Worm (Caenorhabditis elegans) whole organism, mixed stage, embryonic: ENCODE results near the gene msp-38.

Source experiments
- M03D4.4 ChIP-seq: sonication (generic microtip); optimal IDR thresholded peaks from 2 replicates; lab custom pipeline; 2017; ENCODE audit warnings: mild to moderate bottlenecking, missing genetic modification characterization, missing compliant biosample characterization
- bed-3 ChIP-seq: fragments of 200-800 bp; sonication (Bioruptor generic); optimal IDR thresholded peaks from 3 replicates; lab custom pipeline; 2018; ENCODE audit warnings: mild to moderate bottlenecking, missing genetic modification characterization, moderate library complexity, missing compliant biosample characterization
- blmp-1 ChIP-seq: fragments of 150-350 bp; optimal IDR thresholded peaks from 2 replicates; lab custom pipeline; 2014; ENCODE audit warnings: missing biosample characterization, missing genetic modification characterization
- ceh-39 ChIP-seq: fragments of 150-350 bp; optimal IDR thresholded peaks from 2 replicates; lab custom pipeline; 2014; ENCODE audit warnings: missing biosample characterization, missing genetic modification characterization
- ceh-43 ChIP-seq: fragments of 200-800 bp; sonication (Bioruptor generic); optimal IDR thresholded peaks from 2 replicates; lab custom pipeline; 2018; ENCODE audit warnings: mild to moderate bottlenecking, missing genetic modification characterization, moderate library complexity, missing compliant biosample characterization
- ceh-83 ChIP-seq: fragments of 200-800 bp; sonication (Bioruptor generic); optimal IDR thresholded peaks from 2 replicates; lab custom pipeline; 2018; ENCODE audit warnings: mild to moderate bottlenecking, missing genetic modification characterization, missing compliant biosample characterization
- ces-1 ChIP-seq: fragments of 150-350 bp; optimal IDR thresholded peaks from 2 replicates; lab custom pipeline; 2014; ENCODE audit warnings: missing biosample characterization, missing genetic modification reagents, missing genetic modification characterization
- cnd-1 ChIP-seq: fragments of 200-800 bp; sonication (Bioruptor generic); optimal IDR thresholded peaks from 2 replicates; lab custom pipeline; 2018; ENCODE audit warnings: mild to moderate bottlenecking, missing genetic modification characterization, missing compliant biosample characterization
- drap-1 ChIP-seq: fragments of 200-800 bp; sonication (Bioruptor generic); optimal IDR thresholded peaks from 3 replicates; lab custom pipeline; 2018; ENCODE audit warnings: mild to moderate bottlenecking, missing genetic modification characterization, missing compliant biosample characterization
- elt-1 ChIP-seq: sonication (generic microtip); optimal IDR thresholded peaks from 2 replicates; lab custom pipeline; 2017; ENCODE audit warnings: missing genetic modification characterization, mild to moderate bottlenecking, missing compliant biosample characterization, antibody characterized with exemption, moderate library complexity, borderline replicate concordance; ENCODE audit not compliant: insufficient read depth
- elt-3 ChIP-seq: fragments of 150-350 bp; optimal IDR thresholded peaks from 2 replicates; lab custom pipeline; 2014; ENCODE audit warnings: missing biosample characterization, missing genetic modification characterization
- flh-1 ChIP-seq: fragments of 200-800 bp; sonication (Bioruptor generic); optimal IDR thresholded peaks from 2 replicates; lab custom pipeline; 2018; ENCODE audit warnings: mild to moderate bottlenecking, missing genetic modification characterization, moderate library complexity, missing compliant biosample characterization
- ham-2 ChIP-seq: fragments of 200-800 bp; sonication (Bioruptor generic); optimal IDR thresholded peaks from 2 replicates; lab custom pipeline; 2018; ENCODE audit warnings: mild to moderate bottlenecking, missing genetic modification characterization, missing compliant biosample characterization
- hlh-1 ChIP-seq: fragments of 150-350 bp; optimal IDR thresholded peaks from 2 replicates; lab custom pipeline; 2014; ENCODE audit warnings: missing biosample characterization, missing genetic modification reagents, missing genetic modification characterization
- lin-13 ChIP-seq: fragments of 150-350 bp; optimal IDR thresholded peaks from 2 replicates; lab custom pipeline; 2014; ENCODE audit warnings: missing biosample characterization, missing genetic modification characterization
- lin-32 ChIP-seq: fragments of 200-800 bp; sonication (Bioruptor generic); optimal IDR thresholded peaks from 2 replicates; lab custom pipeline; 2018; ENCODE audit warnings: mild to moderate bottlenecking, missing genetic modification characterization, missing compliant biosample characterization
- lsy-2 ChIP-seq: fragments of 150-350 bp; optimal IDR thresholded peaks from 2 replicates; lab custom pipeline; 2014; ENCODE audit warnings: missing biosample characterization, missing genetic modification characterization
- mab-5 ChIP-seq: fragments of 150-350 bp; optimal IDR thresholded peaks from 2 replicates; lab custom pipeline; 2014; ENCODE audit warnings: missing biosample characterization, missing genetic modification characterization
- mep-1 ChIP-seq: fragments of 150-350 bp; optimal IDR thresholded peaks from 2 replicates; lab custom pipeline; 2017; ENCODE audit warnings: missing biosample characterization, missing genetic modification reagents, missing genetic modification characterization, inconsistent platforms
- mls-2 ChIP-seq: sonication (generic microtip); optimal IDR thresholded peaks from 2 replicates; lab custom pipeline; 2016; ENCODE audit warnings: mild to moderate bottlenecking, missing genetic modification characterization, moderate library complexity, missing compliant biosample characterization
- nhr-12 ChIP-seq: fragments of 150-350 bp; optimal IDR thresholded peaks from 2 replicates; lab custom pipeline; 2014; ENCODE audit warnings: missing biosample characterization, missing genetic modification characterization
- nhr-2 ChIP-seq: fragments of 150-350 bp; optimal IDR thresholded peaks from 2 replicates; lab custom pipeline; 2014; ENCODE audit warnings: missing biosample characterization, missing genetic modification characterization
- nhr-237 ChIP-seq: fragments of 150-350 bp; optimal IDR thresholded peaks from 2 replicates; lab custom pipeline; 2014; ENCODE audit warnings: missing biosample characterization, missing genetic modification characterization
- nhr-28 ChIP-seq: fragments of 150-350 bp; optimal IDR thresholded peaks from 2 replicates; lab custom pipeline; 2014; ENCODE audit warnings: missing biosample characterization, missing genetic modification characterization
- nhr-76 ChIP-seq: sonication (generic microtip); optimal IDR thresholded peaks from 2 replicates; lab custom pipeline; 2017; ENCODE audit warnings: missing biosample characterization, missing genetic modification characterization
- pha-4 ChIP-seq: fragments of 150-350 bp; optimal IDR thresholded peaks from 2 replicates; lab custom pipeline; 2018; ENCODE audit warnings: missing biosample characterization, missing genetic modification reagents, missing genetic modification characterization
- sem-2 ChIP-seq: fragments of 200-800 bp; sonication (Bioruptor generic); optimal IDR thresholded peaks from 2 replicates; lab custom pipeline; 2018; ENCODE audit warnings: mild to moderate bottlenecking, missing genetic modification characterization, missing compliant biosample characterization
- snpc-4 ChIP-seq: fragments of 150-350 bp; optimal IDR thresholded peaks from 2 replicates; lab custom pipeline; 2014; ENCODE audit warnings: missing biosample characterization, missing genetic modification characterization
- sptf-1 ChIP-seq: sonication (generic microtip); optimal IDR thresholded peaks from 2 replicates; lab custom pipeline; 2017; ENCODE audit warnings: mild to moderate bottlenecking, missing genetic modification characterization, moderate library complexity, missing compliant biosample characterization
- tbx-8 ChIP-seq: fragments of 200-800 bp; sonication (Bioruptor generic); optimal IDR thresholded peaks from 2 replicates; lab custom pipeline; 2018; ENCODE audit warnings: mild to moderate bottlenecking, missing genetic modification characterization, moderate library complexity, missing compliant biosample characterization
- unc-120 ChIP-seq: sonication (generic microtip); optimal IDR thresholded peaks from 2 replicates; lab custom pipeline; 2017; ENCODE audit warnings: missing genetic modification characterization, missing compliant biosample characterization; ENCODE audit not compliant: poor library complexity, severe bottlenecking
- unc-39 ChIP-seq: fragments of 150-350 bp; optimal IDR thresholded peaks from 2 replicates; lab custom pipeline; 2014; ENCODE audit warnings: missing biosample characterization, missing genetic modification characterization
- unc-62 ChIP-seq: fragments of 150-350 bp; optimal IDR thresholded peaks from 2 replicates; lab custom pipeline; 2014; ENCODE audit warnings: missing biosample characterization, missing genetic modification reagents, missing genetic modification characterization
- zip-8 ChIP-seq: fragments of 150-350 bp; optimal IDR thresholded peaks from 2 replicates; lab custom pipeline; 2014; ENCODE audit warnings: missing biosample characterization, missing genetic modification characterization
- ztf-11 ChIP-seq: fragments of 150-350 bp; optimal IDR thresholded peaks from 2 replicates; lab custom pipeline; 2014; ENCODE audit warnings: missing biosample characterization, missing genetic modification characterization

msp-38 gene

DNA sequence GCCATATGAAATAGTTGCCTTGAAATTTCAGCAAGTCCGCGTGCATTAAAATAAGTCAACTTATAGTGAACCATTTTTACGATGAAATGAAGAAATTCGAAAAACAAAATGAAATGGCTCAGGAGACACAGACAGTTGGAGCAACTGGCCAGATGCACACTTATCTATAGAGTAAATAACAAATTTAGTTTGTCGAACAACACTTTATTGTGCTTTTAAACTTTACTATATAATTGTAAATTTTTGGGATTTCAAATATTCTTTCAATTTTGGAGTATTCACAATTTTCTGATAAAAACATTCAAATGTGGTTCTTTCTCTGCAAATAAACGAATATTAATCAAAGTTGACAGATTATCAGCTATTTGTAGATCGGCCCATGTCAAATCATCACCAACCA is 3.4 kb downstream of the msp-38 start, which contains the start of gene gst-3:
Gene gst-3, minus strand, starts transcription at position 101 of the 400 bp plus-strand sequence.
- no peak for TF ChIP-seq mls-2 (tag; lab: Kevin White, UChicago)
- TF ChIP-seq mab-5 = no peak
- no peak for TF ChIP-seq ham-2 (GFP tag; lab: Kevin White, UChicago)

- TF ChIP-seq lin-13 (tag; lab: Kevin White, UChicago) = no peak
Observed at ce11 chrIV:10137804-10138203, 5.7 kb downstream of the msp-38 start, which contains the start of gene K08F4.12. TSS of gene K08F4.12 (plus strand) at chrIV:10138104.

DNA sequence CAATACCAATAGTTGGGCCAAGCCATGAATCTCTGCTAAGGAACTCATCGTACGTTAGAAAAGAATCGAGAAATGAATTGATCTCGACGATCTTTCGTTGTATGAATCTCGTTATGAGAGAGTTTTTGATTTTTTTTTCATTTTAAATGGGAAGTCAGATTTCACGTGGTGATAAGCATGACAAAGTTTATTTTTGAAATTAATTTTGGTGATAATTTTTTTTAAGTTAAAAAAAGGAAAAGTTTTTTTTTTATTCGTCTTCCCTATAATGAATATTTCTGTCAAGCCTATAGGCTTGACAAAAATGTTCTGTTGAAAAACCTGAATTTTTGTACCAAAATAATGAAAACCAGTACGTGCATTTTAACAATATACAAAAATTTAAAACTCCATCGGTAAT is 7.7 kb downstream of the msp-38 start, which contains the start of gene K08F4.5:
Gene K08F4.5, minus strand, starts transcription at position 101 of the 400 bp plus-strand sequence.
- TF ChIP-seq nhr-28 (tag; lab: Kevin White, UChicago) (no peak), zip-8 (tag; lab: Kevin White, UChicago) (no peak), unc-62 (no peak), sptf-1 (no peak)

DNA sequence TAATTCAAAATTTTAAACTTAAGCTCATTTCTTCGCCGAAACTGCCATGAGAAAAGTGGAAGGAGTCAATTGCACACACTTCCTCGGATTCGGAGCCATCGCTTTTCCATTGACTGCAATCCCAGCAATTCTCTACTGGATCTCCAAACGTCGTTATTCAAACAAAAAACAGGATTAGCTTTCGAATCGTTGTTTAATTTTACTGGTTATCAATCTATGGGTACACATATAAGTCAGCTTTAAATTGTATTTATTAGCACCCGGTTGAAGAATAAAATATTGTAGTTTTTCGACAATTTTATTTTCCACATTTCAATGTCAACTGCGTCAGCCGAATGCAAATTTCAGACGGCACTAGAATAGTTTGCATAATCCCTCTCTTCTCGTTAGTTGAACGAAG is 13.6 kb downstream of the msp-38 start, which contains the start of gene glt-3:
Gene glt-3, plus strand, starts transcription at position 301 of the 400 bp plus-strand sequence.
- TF ChIP-seq drap-1 (GFP tag; lab: Kevin White, UChicago) = no peak
- TF ChIP-seq, all 35 proteins: peak for 0

DNA sequence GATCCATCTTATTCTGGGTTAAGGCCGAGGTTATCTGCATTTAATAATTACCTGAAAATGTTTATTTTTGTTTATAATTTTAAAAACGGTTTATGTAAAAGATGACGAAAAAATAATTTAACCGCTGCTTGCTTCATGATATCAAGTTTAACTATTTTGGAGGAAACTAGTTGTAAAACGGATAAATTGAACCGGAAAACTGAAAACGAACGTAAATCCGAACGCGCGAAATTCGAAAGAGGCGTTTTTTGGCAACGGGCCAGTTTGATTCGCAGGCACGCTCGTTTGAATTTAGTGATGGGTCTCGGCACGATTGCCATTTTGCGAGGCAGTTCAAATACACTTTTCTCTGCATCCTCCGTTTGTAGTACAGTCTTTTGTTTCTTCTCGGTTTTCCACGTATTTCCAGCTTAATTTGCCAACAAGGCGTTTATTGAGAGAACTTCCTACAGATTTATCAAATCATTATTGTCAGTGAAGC is 14.6 kb downstream of the msp-38 start, which contains the start of the genes gtbp-1 and K08F4.3:
Gene gtbp-1, minus strand, starts transcription at position 51 of the 481 bp plus-strand sequence.
Gene K08F4.3, plus strand, starts transcription at position 352 of the 481 bp plus-strand sequence.
- no peak for TF ChIP-seq nhr-12 (tag; lab: Kevin White, UChicago)
- no peak for TF ChIP-seq nhr-28 (tag; lab: Kevin White, UChicago)
- no peak for TF ChIP-seq sem-2 (GFP tag; lab: Kevin White, UChicago)
- peak; percentile 74 for TF ChIP-seq unc-120 (tag; lab: Kevin White, UChicago)
- TF ChIP-seq lin-32 (GFP tag; lab: Kevin White, UChicago) = no peak
- no peak for TF ChIP-seq bed-3 (GFP tag; lab: Kevin White, UChicago)
- TF ChIP-seq mab-5 = no peak
- no peak for TF ChIP-seq zip-8 (tag; lab: Kevin White, UChicago)
- no peak for TF ChIP-seq tbx-8 (GFP tag; lab: Kevin White, UChicago)
- no peak for TF ChIP-seq cnd-1 (tag; lab: Kevin White, UChicago)
- no peak for TF ChIP-seq snpc-4 (tag; lab: Kevin White, UChicago)
- TF ChIP-seq mls-2 (tag; lab: Kevin White, UChicago) = no peak
- TF ChIP-seq unc-62 = no peak
- TF ChIP-seq ztf-11 (tag; lab: Kevin White, UChicago) = no peak
- peak; percentile 39 for TF ChIP-seq nhr-237
- TF ChIP-seq hlh-1 (tag; lab: Kevin White, UChicago) = peak; percentile 6
- TF ChIP-seq drap-1 (GFP tag; lab: Kevin White, UChicago) = no peak
- no peak for TF ChIP-seq sptf-1
- TF ChIP-seq blmp-1 = no peak
- no peak for TF ChIP-seq elt-1 (tag; lab: Kevin White, UChicago)
- no peak for TF ChIP-seq ceh-83 (GFP tag; lab: Kevin White, UChicago)
- no peak for TF ChIP-seq ham-2 (GFP tag; lab: Kevin White, UChicago)
- peak; percentile 23 for TF ChIP-seq M03D4.4
- TF ChIP-seq pha-4 (tag; lab: Kevin White, UChicago) = peak; percentile 47
- peak; percentile 52 for TF ChIP-seq ceh-39 (tag; lab: Kevin White, UChicago)
- TF ChIP-seq ceh-43 (GFP tag; lab: Kevin White, UChicago) = no peak
- peak; percentile 73 for TF ChIP-seq lsy-2 (tag; lab: Kevin White, UChicago)
- no peak for TF ChIP-seq flh-1 (GFP tag; lab: Kevin White, UChicago)
- no peak for TF ChIP-seq unc-39
- no peak for TF ChIP-seq nhr-2
- no peak for TF ChIP-seq ces-1 (GFP tag; lab: Kevin White, UChicago)
- peak; percentile 57 for TF ChIP-seq lin-13 (tag; lab: Kevin White, UChicago)
- peak; percentile 74 for TF ChIP-seq mep-1 (tag; lab: Kevin White, UChicago)
- TF ChIP-seq nhr-76 = no peak
- no peak for TF ChIP-seq elt-3
